Fruit fly (Drosophila melanogaster) whole organism, embryonic: ENCODE data around the gene SkpA.
A peak's percentile ranks its signal among the peaks of the same experiment; 100 is the strongest.

ENCODE experiments used
- CG10209 ChIP-seq: fragments of 200-800 bp; sonication (Bioruptor generic); optimal IDR thresholded peaks from 3 replicates; lab custom pipeline; 2017; ENCODE audit warnings: missing biosample characterization, mild to moderate bottlenecking, missing genetic modification characterization, missing genetic modification reagents
- CG10267 ChIP-seq: fragments of 200-800 bp; sonication (Bioruptor generic); optimal IDR thresholded peaks from 2 replicates; lab custom pipeline; 2018; ENCODE audit warnings: missing biosample characterization, mild to moderate bottlenecking, missing genetic modification characterization, moderate library complexity
- CG11398 ChIP-seq: fragments of 200-800 bp; sonication (Bioruptor generic); optimal IDR thresholded peaks from 2 replicates; lab custom pipeline; 2016; ENCODE audit warnings: missing biosample characterization, missing genetic modification characterization
- CG11456 ChIP-seq: fragments of 200-800 bp; sonication (Bioruptor generic); IDR thresholded peaks from 3 replicates; pipeline ENCODE4 v1.3.6; 2022; ENCODE audit warnings: missing biosample characterization, missing genetic modification characterization
- CG11723 ChIP-seq: fragments of 200-800 bp; sonication (Bioruptor generic); optimal IDR thresholded peaks from 2 replicates; lab custom pipeline; 2017; ENCODE audit warnings: missing biosample characterization, mild to moderate bottlenecking, missing genetic modification characterization
- CG12104 ChIP-seq: fragments of 200-800 bp; sonication (Bioruptor generic); optimal IDR thresholded peaks from 3 replicates; lab custom pipeline; 2016; ENCODE audit warnings: missing biosample characterization, missing genetic modification characterization
- CG12391 ChIP-seq: fragments of 200-800 bp; sonication (Bioruptor generic); optimal IDR thresholded peaks from 3 replicates; lab custom pipeline; 2018; ENCODE audit warnings: missing biosample characterization, mild to moderate bottlenecking, missing genetic modification characterization, moderate library complexity
- CG13775 ChIP-seq: fragments of 200-800 bp; sonication (Bioruptor generic); optimal IDR thresholded peaks from 3 replicates; lab custom pipeline; 2017; ENCODE audit warnings: missing biosample characterization, mild to moderate bottlenecking, missing genetic modification characterization
- CG15514 ChIP-seq: fragments of 200-800 bp; sonication (Bioruptor generic); optimal IDR thresholded peaks from 3 replicates; lab custom pipeline; 2017; ENCODE audit warnings: missing biosample characterization, missing genetic modification characterization, mild to moderate bottlenecking, moderate library complexity, missing genetic modification reagents
- CG17802 ChIP-seq: fragments of 200-800 bp; sonication (Bioruptor generic); optimal IDR thresholded peaks from 2 replicates; lab custom pipeline; 2018; ENCODE audit warnings: missing biosample characterization, mild to moderate bottlenecking, missing genetic modification characterization, moderate library complexity
- CG18262 ChIP-seq: fragments of 200-800 bp; optimal IDR thresholded peaks from 3 replicates; lab custom pipeline; 2019; ENCODE audit warnings: missing biosample characterization, mild to moderate bottlenecking, missing genetic modification characterization, moderate library complexity
- CG2120 ChIP-seq: fragments of 200-800 bp; sonication (Bioruptor generic); optimal IDR thresholded peaks from 3 replicates; lab custom pipeline; 2016; ENCODE audit warnings: missing biosample characterization, missing genetic modification characterization
- CG2678 ChIP-seq: fragments of 200-800 bp; sonication (Bioruptor generic); optimal IDR thresholded peaks from 3 replicates; lab custom pipeline; 2019; ENCODE audit warnings: missing biosample characterization, mild to moderate bottlenecking, missing genetic modification characterization, moderate library complexity
- CG2712 ChIP-seq: fragments of 200-800 bp; optimal IDR thresholded peaks from 3 replicates; lab custom pipeline; 2019; ENCODE audit warnings: missing biosample characterization, mild to moderate bottlenecking, missing genetic modification characterization, moderate library complexity
- CG32772 ChIP-seq: fragments of 200-800 bp; sonication (Bioruptor generic); IDR thresholded peaks from 2 replicates; pipeline ENCODE4 v1.3.6; 2022; ENCODE audit warnings: missing biosample characterization, missing genetic modification characterization
- CG4328 ChIP-seq: fragments of 200-800 bp; sonication (Bioruptor generic); optimal IDR thresholded peaks from 3 replicates; lab custom pipeline; 2017; ENCODE audit warnings: missing biosample characterization, missing genetic modification reagents, missing genetic modification characterization
- CG7357 ChIP-seq: fragments of 200-800 bp; sonication (Bioruptor generic); IDR thresholded peaks from 3 replicates; pipeline ENCODE4 v1.3.6; 2022; ENCODE audit warnings: missing biosample characterization, missing genetic modification characterization
- CG7372 ChIP-seq: fragments of 200-800 bp; sonication (Bioruptor generic); IDR thresholded peaks from 2 replicates; pipeline ENCODE4 v1.3.6; 2022; ENCODE audit warnings: missing biosample characterization, missing genetic modification characterization
- CG7839 ChIP-seq: fragments of 200-800 bp; sonication (Bioruptor generic); optimal IDR thresholded peaks from 3 replicates; lab custom pipeline; 2018; ENCODE audit warnings: missing biosample characterization, mild to moderate bottlenecking, missing genetic modification characterization, moderate library complexity
- CG7963 ChIP-seq: fragments of 200-800 bp; sonication (Bioruptor generic); IDR thresholded peaks from 3 replicates; pipeline ENCODE4 v1.3.6; 2022; ENCODE audit warnings: missing biosample characterization, missing genetic modification characterization; ENCODE audit not compliant: partially characterized antibody
- Chrac-16 ChIP-seq: fragments of 200-800 bp; sonication (Bioruptor generic); optimal IDR thresholded peaks from 3 replicates; lab custom pipeline; 2016; ENCODE audit warnings: missing biosample characterization, missing genetic modification characterization
- Dek ChIP-seq: fragments of 200-800 bp; sonication (Bioruptor generic); optimal IDR thresholded peaks from 3 replicates; lab custom pipeline; 2019; ENCODE audit warnings: missing biosample characterization, mild to moderate bottlenecking, missing genetic modification characterization, moderate library complexity
- Dip3 ChIP-seq: fragments of 200-800 bp; sonication (Bioruptor generic); optimal IDR thresholded peaks from 3 replicates; lab custom pipeline; 2016; ENCODE audit warnings: missing biosample characterization, missing genetic modification characterization
- E2f1 ChIP-seq: fragments of 200-800 bp; sonication (Bioruptor generic); IDR thresholded peaks from 2 replicates; pipeline ENCODE4 v1.3.6; 2022; ENCODE audit warnings: missing biosample characterization, missing genetic modification characterization
- Ets65A ChIP-seq: fragments of 200-800 bp; sonication (Bioruptor generic); peaks from one replicate; lab custom pipeline; 2016; ENCODE audit warnings: missing biosample characterization, missing genetic modification characterization
- Fer1 ChIP-seq: fragments of 200-800 bp; sonication (Bioruptor generic); optimal IDR thresholded peaks from 2 replicates; lab custom pipeline; 2017; ENCODE audit warnings: missing biosample characterization, mild to moderate bottlenecking, missing genetic modification characterization
- HLH4C ChIP-seq: fragments of 200-800 bp; sonication (Bioruptor generic); IDR thresholded peaks from 3 replicates; pipeline ENCODE4 v1.3.6; 2022; ENCODE audit warnings: missing biosample characterization, missing genetic modification characterization; ENCODE audit not compliant: partially characterized antibody
- Kr ChIP-seq: fragments of 200-800 bp; sonication (Bioruptor generic); optimal IDR thresholded peaks from 2 replicates; lab custom pipeline; 2017; ENCODE audit warnings: missing biosample characterization, mild to moderate bottlenecking, missing genetic modification characterization
- Oli ChIP-seq: fragments of 200-800 bp; sonication (Bioruptor generic); optimal IDR thresholded peaks from 2 replicates; lab custom pipeline; 2018; ENCODE audit warnings: missing biosample characterization, mild to moderate bottlenecking, missing genetic modification characterization, moderate library complexity
- Rfx ChIP-seq: fragments of 200-800 bp; sonication (Bioruptor generic); IDR thresholded peaks from 2 replicates; pipeline ENCODE4 v1.3.6; 2022; ENCODE audit warnings: missing biosample characterization, missing genetic modification characterization
- Sin3A ChIP-seq: fragments of >200 bp; optimal IDR thresholded peaks from 2 replicates; lab custom pipeline; 2018
- amos ChIP-seq: fragments of 200-800 bp; sonication (Bioruptor generic); IDR thresholded peaks from 2 replicates; pipeline ENCODE4 v1.3.6; 2022; ENCODE audit warnings: missing biosample characterization, missing genetic modification characterization; ENCODE audit not compliant: partially characterized antibody
- ap ChIP-seq: fragments of 200-800 bp; sonication (Bioruptor generic); IDR thresholded peaks from 2 replicates; pipeline ENCODE4 v1.3.6; 2022; ENCODE audit warnings: missing biosample characterization, missing genetic modification characterization
- ato ChIP-seq: fragments of 200-800 bp; sonication (Bioruptor generic); IDR thresholded peaks from 2 replicates; pipeline ENCODE4 v1.3.6; 2022; ENCODE audit warnings: missing biosample characterization, missing genetic modification characterization; ENCODE audit not compliant: partially characterized antibody
- chif ChIP-seq, 2 experiments: fragments of 200-800 bp; sonication (Bioruptor generic); optimal IDR thresholded peaks; 3 replicates each; lab custom pipeline; 2016; ENCODE audit warnings: missing biosample characterization in 2 of 2, missing genetic modification characterization in 2 of 2
- chinmo ChIP-seq: fragments of 200-800 bp; sonication (Bioruptor generic); IDR thresholded peaks from 4 replicates; pipeline ENCODE4 v1.3.6; 2022; ENCODE audit warnings: missing biosample characterization, missing genetic modification characterization; ENCODE audit not compliant: partially characterized antibody
- croc ChIP-seq: fragments of 200-800 bp; sonication (Bioruptor generic); conservative IDR thresholded peaks from 3 replicates; pipeline ENCODE4 v1.3.6; 2022; ENCODE audit warnings: missing biosample characterization, missing genetic modification characterization
- crol ChIP-seq: fragments of 200-800 bp; sonication (Bioruptor generic); IDR thresholded peaks from 2 replicates; pipeline ENCODE4 v1.3.6; 2022; ENCODE audit warnings: missing biosample characterization, missing genetic modification characterization
- dmrt11E ChIP-seq: fragments of 200-800 bp; sonication (Bioruptor generic); optimal IDR thresholded peaks from 3 replicates; lab custom pipeline; 2018; ENCODE audit warnings: missing biosample characterization, mild to moderate bottlenecking, missing genetic modification characterization, moderate library complexity
- en ChIP-seq: fragments of 200-800 bp; sonication (Bioruptor generic); optimal IDR thresholded peaks from 2 replicates; lab custom pipeline; 2016; ENCODE audit warnings: missing biosample characterization, missing genetic modification characterization
- gce ChIP-seq: fragments of 200-800 bp; sonication (Bioruptor generic); IDR thresholded peaks from 3 replicates; pipeline ENCODE4 v1.3.6; 2022; ENCODE audit warnings: missing biosample characterization, missing genetic modification characterization
- nom ChIP-seq: fragments of 200-800 bp; sonication (Bioruptor generic); optimal IDR thresholded peaks from 2 replicates; lab custom pipeline; 2017; ENCODE audit warnings: missing biosample characterization, missing genetic modification characterization, mild to moderate bottlenecking, moderate library complexity, missing genetic modification reagents
- pnt ChIP-seq: fragments of 200-800 bp; sonication (Bioruptor generic); optimal IDR thresholded peaks from 3 replicates; lab custom pipeline; 2016; ENCODE audit warnings: missing biosample characterization, missing genetic modification characterization
- prd ChIP-seq, 3 experiments: fragments of >200 bp in 2 of 3; fragments of 200-800 bp in 1 of 3; sonication (Bioruptor generic) in 1 of 3; optimal IDR thresholded peaks in 2 of 3; IDR thresholded peaks in 1 of 3; 2 replicates in 2 of 3; 3 replicates in 1 of 3; pipeline versions ENCODE4 v1.3.6 to Lab custom; 2017 to 2022; ENCODE audit warnings: missing biosample characterization in 1 of 3, missing genetic modification characterization in 1 of 3
- pzg ChIP-seq: fragments of 200-800 bp; sonication (Bioruptor generic); optimal IDR thresholded peaks from 3 replicates; lab custom pipeline; 2018; ENCODE audit warnings: missing biosample characterization, mild to moderate bottlenecking, missing genetic modification characterization, moderate library complexity
- row ChIP-seq: fragments of 200-800 bp; sonication (Bioruptor generic); IDR thresholded peaks from 3 replicates; pipeline ENCODE4 v1.3.6; 2022; ENCODE audit warnings: missing biosample characterization, missing genetic modification characterization
- schlank ChIP-seq: fragments of 200-800 bp; sonication (Bioruptor generic); optimal IDR thresholded peaks from 2 replicates; lab custom pipeline; 2018; ENCODE audit warnings: missing biosample characterization, mild to moderate bottlenecking, missing genetic modification characterization
- trem ChIP-seq: fragments of 200-800 bp; optimal IDR thresholded peaks from 3 replicates; lab custom pipeline; 2019; ENCODE audit warnings: missing biosample characterization, mild to moderate bottlenecking, missing genetic modification characterization, moderate library complexity
- usp ChIP-seq: fragments of >200 bp; optimal IDR thresholded peaks from 2 replicates; lab custom pipeline; 2017; ENCODE audit warnings: missing biosample characterization, missing genetic modification characterization
- wdn ChIP-seq: fragments of 200-800 bp; sonication (Bioruptor generic); IDR thresholded peaks from 2 replicates; pipeline ENCODE4 v1.3.6; 2022; ENCODE audit warnings: missing biosample characterization, missing genetic modification characterization
- wor ChIP-seq: fragments of 200-800 bp; sonication (Bioruptor generic); IDR thresholded peaks from 2 replicates; pipeline ENCODE4 v1.3.6; 2022; ENCODE audit warnings: missing biosample characterization, missing genetic modification characterization

Gene SkpA

dm6 chrX:625157-625627 lies 30.7 kb upstream of the SkpA start, which contains the start of the genes CG13364 and Hinfp (continued):
- peak; percentile 0 for TF ChIP-seq CG7839 (tag; lab: Kevin White, UChicago)
- no peak for TF ChIP-seq croc
- no peak for TF ChIP-seq CG11723 (GFP tag; lab: Kevin White, UChicago)
- peak; percentile 23; the same call in 1 of the 3 replicates for TF ChIP-seq row (GFP tag; lab: Robert Waterston, UW)
- peak; percentile 33 for TF ChIP-seq Sin3A
- no peak for TF ChIP-seq ap (GFP tag; lab: Robert Waterston, UW)
- no peak for TF ChIP-seq Kr
- no peak for TF ChIP-seq prd (optimal IDR thresholded peaks at IDR 0.05; lab: Kevin White, UChicago)
- no peak for TF ChIP-seq prd (GFP tag; IDR thresholded peaks at IDR 0.05; lab: Robert Waterston, UW)
- TF ChIP-seq CG17802 = no peak
- TF ChIP-seq CG11456 = no peak
- no peak for TF ChIP-seq dmrt11E (tag; lab: Kevin White, UChicago)
- TF ChIP-seq Dip3 (GFP tag; lab: Kevin White, UChicago) = no peak
- peak; percentile 54 for TF ChIP-seq ato (GFP tag; lab: Robert Waterston, UW)
- TF ChIP-seq CG2712 = peak; percentile 32
- peak; percentile 66 for TF ChIP-seq CG7963 (GFP tag; lab: Robert Waterston, UW)
- TF ChIP-seq Fer1 (GFP tag; lab: Kevin White, UChicago) = peak; percentile 37
- no peak for TF ChIP-seq CG13775 (GFP tag; lab: Kevin White, UChicago)
- peak; percentile 31 for TF ChIP-seq nom (GFP tag; lab: Kevin White, UChicago)
- no peak for TF ChIP-seq E2f1 (GFP tag; lab: Robert Waterston, UW)
- no peak for TF ChIP-seq wor (GFP tag; lab: Robert Waterston, UW)
- TF ChIP-seq gce (GFP tag; lab: Robert Waterston, UW) = no peak
- TF ChIP-seq CG18262 (tag; lab: Kevin White, UChicago) = peak; percentile 20
- no peak for TF ChIP-seq pnt (GFP tag; lab: Kevin White, UChicago)
- no peak for TF ChIP-seq CG12104 (GFP tag; lab: Kevin White, UChicago)
- TF ChIP-seq usp (GFP tag; lab: Kevin White, UChicago) = no peak
- peak; percentile 83 for TF ChIP-seq CG15514 (GFP tag; lab: Kevin White, UChicago)
- no peak for TF ChIP-seq wdn (GFP tag; lab: Robert Waterston, UW)
- TF ChIP-seq trem (tag; lab: Kevin White, UChicago) = peak; percentile 72
- no peak for TF ChIP-seq CG2120 (GFP tag; lab: Kevin White, UChicago)
- TF ChIP-seq amos (GFP tag; lab: Robert Waterston, UW) = peak; percentile 67
- TF ChIP-seq Chrac-16 (GFP tag; lab: Kevin White, UChicago) = no peak
- peak; percentile 6 for TF ChIP-seq CG2678 (tag; lab: Kevin White, UChicago)
- TF ChIP-seq CG12391 (tag; lab: Kevin White, UChicago) = peak; percentile 39
- TF ChIP-seq CG7372 (GFP tag; lab: Robert Waterston, UW) = no peak
- TF ChIP-seq en (GFP tag; lab: Kevin White, UChicago) = no peak
- TF ChIP-seq schlank (tag; lab: Kevin White, UChicago) = no peak
- peak; percentile 24 for TF ChIP-seq pzg
- no peak for TF ChIP-seq CG32772
- peak; percentile 92 for TF ChIP-seq HLH4C (GFP tag; lab: Robert Waterston, UW)
- no peak for TF ChIP-seq CG11398
- no peak for TF ChIP-seq CG7357
- TF ChIP-seq Rfx (GFP tag; lab: Robert Waterston, UW) = no peak
- TF ChIP-seq Dek = no peak
- TF ChIP-seq chif (GFP tag; optimal IDR thresholded peaks at IDR 0.05; lab: Kevin White, UChicago) = no peak
- TF ChIP-seq CG10267 (tag; lab: Kevin White, UChicago) = peak; percentile 34
- no peak for TF ChIP-seq CG4328
- no peak for TF ChIP-seq Oli
- TF ChIP-seq crol = no peak
- no peak for TF ChIP-seq CG10209
- peak; percentile 80; the same call in 1 of the 4 replicates for TF ChIP-seq chinmo (GFP tag; lab: Robert Waterston, UW)
- no peak for TF ChIP-seq Ets65A (GFP tag; lab: Kevin White, UChicago)
